Worm (Caenorhabditis elegans): ENCODE data around the gene tsp-8.

- no peak for TF ChIP-seq pha-4 (tag; optimal IDR thresholded peaks at IDR 0.05)
- TF ChIP-seq zip-8 (tag; optimal IDR thresholded peaks at IDR 0.05): no peak
- TF ChIP-seq mab-5 (tag; optimal IDR thresholded peaks at IDR 0.05): no peak
- TF ChIP-seq nhr-237 (tag; optimal IDR thresholded peaks at IDR 0.05): no peak
- TF ChIP-seq unc-39 (tag; optimal IDR thresholded peaks at IDR 0.05): no peak
Measured at ce11 chrX:14680474-14680873, 48.8 kb downstream of the tsp-8 start.

All from whole organism, mixed stage, embryonic.